Worm (Caenorhabditis elegans) whole organism, L1 larva: ENCODE results near the gene F44E5.15.

Experiments
- blmp-1 ChIP-seq: fragments of 150-350 bp; optimal IDR thresholded peaks from 2 replicates; lab custom pipeline; 2014; ENCODE audit warnings: missing biosample characterization, missing genetic modification characterization
- ceh-90 ChIP-seq: sonication (generic microtip); optimal IDR thresholded peaks from 2 replicates; lab custom pipeline; 2016; ENCODE audit warnings: missing genetic modification characterization, missing compliant biosample characterization
- egl-27 ChIP-seq, 2 experiments: fragments of 150-350 bp in 1 of 2; sonication (generic microtip); optimal IDR thresholded peaks; 3 replicates each; lab custom pipeline; 2017 to 2018; ENCODE audit warnings: missing biosample characterization in 2 of 2, missing genetic modification characterization in 2 of 2, missing genetic modification reagents in 2 of 2
- elt-3 ChIP-seq, 6 experiments: fragments of 150-350 bp in 1 of 6; sonication (generic microtip); optimal IDR thresholded peaks; 2 replicates each; lab custom pipeline; 2017 to 2018; ENCODE audit warnings: missing biosample characterization in 6 of 6, missing genetic modification characterization in 6 of 6, inconsistent platforms in 1 of 6
- fos-1 ChIP-seq: fragments of 150-350 bp; optimal IDR thresholded peaks from 2 replicates; lab custom pipeline; 2014; ENCODE audit warnings: missing biosample characterization, missing genetic modification characterization
- lin-13 ChIP-seq: fragments of 150-350 bp; optimal IDR thresholded peaks from 2 replicates; lab custom pipeline; 2014; ENCODE audit warnings: missing biosample characterization, missing genetic modification reagents, missing genetic modification characterization
- lsy-2 ChIP-seq, 2 experiments: fragments of 150-350 bp; optimal IDR thresholded peaks; 2 replicates each; lab custom pipeline; 2014; ENCODE audit warnings: missing biosample characterization in 2 of 2, missing genetic modification characterization in 2 of 2
- nhr-47 ChIP-seq: sonication (generic microtip); optimal IDR thresholded peaks from 2 replicates; lab custom pipeline; 2016; ENCODE audit warnings: mild to moderate bottlenecking, missing genetic modification characterization, moderate library complexity, missing compliant biosample characterization
- nhr-71 ChIP-seq: sonication (generic microtip); optimal IDR thresholded peaks from 2 replicates; lab custom pipeline; 2016; ENCODE audit warnings: mild to moderate bottlenecking, missing genetic modification characterization, moderate library complexity, missing compliant biosample characterization
- pag-3 ChIP-seq: sonication (generic microtip); optimal IDR thresholded peaks from 2 replicates; lab custom pipeline; 2017; ENCODE audit warnings: missing genetic modification characterization, mild to moderate bottlenecking, missing compliant biosample characterization, antibody characterized with exemption, borderline replicate concordance; ENCODE audit not compliant: insufficient read depth
- snpc-4 ChIP-seq: fragments of 150-350 bp; optimal IDR thresholded peaks from 2 replicates; lab custom pipeline; 2014; ENCODE audit warnings: missing biosample characterization, missing genetic modification characterization
- snu-23 ChIP-seq: sonication (generic microtip); optimal IDR thresholded peaks from 2 replicates; lab custom pipeline; 2016; ENCODE audit warnings: missing genetic modification characterization, missing compliant biosample characterization
- ztf-11 ChIP-seq, 2 experiments: sonication (generic microtip); optimal IDR thresholded peaks; 2 replicates each; lab custom pipeline; 2016 to 2017; ENCODE audit warnings: missing genetic modification characterization in 2 of 2, missing biosample characterization in 1 of 2, missing compliant biosample characterization in 1 of 2

DNA sequence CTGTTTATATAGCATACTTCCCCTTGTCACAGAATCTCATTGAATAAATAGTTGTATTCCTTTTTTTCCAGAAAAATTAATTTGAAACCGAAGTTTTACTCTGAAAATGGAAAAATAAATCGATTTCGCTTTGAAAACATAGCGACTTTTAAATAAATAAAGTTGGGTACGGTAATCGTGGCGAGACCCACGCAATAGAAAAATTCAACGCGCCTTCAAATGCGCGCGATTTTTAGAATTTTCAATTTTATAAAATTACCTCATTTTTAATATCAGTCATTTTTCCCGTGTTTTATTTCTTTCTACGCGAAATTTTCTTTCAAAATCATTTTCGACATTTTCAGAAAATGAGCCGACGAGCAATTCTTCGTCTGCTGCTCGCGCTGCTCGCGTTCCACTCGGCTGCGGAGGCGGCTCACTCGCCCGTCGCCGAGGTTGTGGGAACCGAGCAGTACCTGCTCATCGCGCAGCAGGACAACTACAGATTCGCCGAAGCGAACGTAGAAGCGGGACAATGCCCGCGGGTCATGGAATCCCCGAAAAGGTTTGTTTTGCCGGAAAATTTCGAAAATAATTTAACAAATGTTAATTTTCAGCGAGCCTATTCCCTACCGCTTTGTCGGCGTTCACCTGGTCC, 45.9 kb upstream of the F44E5.15 start, which contains the start of gene F13D12.5:
- no peak for TF ChIP-seq fos-1
- no peak for TF ChIP-seq nhr-47 (tag; lab: Kevin White, UChicago)
- TF ChIP-seq elt-3 (tag; optimal IDR thresholded peaks at IDR 0.05; lab: Kevin White, UChicago) = no peak
- no peak for TF ChIP-seq blmp-1 (tag; lab: Kevin White, UChicago)
- no peak for TF ChIP-seq lsy-2 (tag; optimal IDR thresholded peaks at IDR 0.05; lab: Kevin White, UChicago)
- TF ChIP-seq lin-13 (GFP tag; lab: Kevin White, UChicago) = no peak
- TF ChIP-seq nhr-71 (tag; lab: Kevin White, UChicago) = peak; percentile 30
- no peak for TF ChIP-seq snu-23 (GFP tag; lab: Kevin White, UChicago)
- TF ChIP-seq ztf-11 (tag; optimal IDR thresholded peaks at IDR 0.05; lab: Kevin White, UChicago) = no peak
- TF ChIP-seq snpc-4 = no peak
- TF ChIP-seq pag-3 = no peak
- TF ChIP-seq ceh-90 (tag; lab: Kevin White, UChicago) = no peak
- no peak for TF ChIP-seq egl-27 (tag; optimal IDR thresholded peaks at IDR 0.05; lab: Kevin White, UChicago)
